Worm (Caenorhabditis elegans) whole organism, L4 larva: ENCODE results near the gene pqn-70.

Experiments
- ama-1 ChIP-seq: fragments of 150-350 bp; optimal IDR thresholded peaks from 2 replicates; lab custom pipeline; 2014; ENCODE audit warnings: inconsistent platforms, mixed read lengths
- ces-1 ChIP-seq: fragments of 150-350 bp; sonication (generic microtip); optimal IDR thresholded peaks from 4 replicates; lab custom pipeline; 2014; ENCODE audit warnings: missing biosample characterization, missing genetic modification reagents, missing genetic modification characterization
- daf-8 ChIP-seq: fragments of 200-800 bp; sonication (Bioruptor generic); IDR thresholded peaks from 2 replicates; pipeline ENCODE4 v1.3.6; 2022; ENCODE audit warnings: missing genetic modification characterization, missing compliant biosample characterization
- lin-1 ChIP-seq: fragments of 200-800 bp; sonication (Bioruptor generic); IDR thresholded peaks from 2 replicates; pipeline ENCODE4 v1.3.6; 2022; ENCODE audit warnings: missing genetic modification reagents, missing genetic modification characterization, missing compliant biosample characterization
- madf-5 ChIP-seq, 2 experiments: fragments of 200-800 bp; sonication (Bioruptor generic); IDR thresholded peaks; 2 replicates each; pipeline ENCODE4 v1.3.6; 2022; ENCODE audit warnings: missing compliant biosample characterization in 2 of 2, missing genetic modification characterization in 2 of 2
- nhr-237 ChIP-seq: sonication (generic microtip); optimal IDR thresholded peaks from 2 replicates; lab custom pipeline; 2017; ENCODE audit warnings: missing biosample characterization, missing genetic modification characterization
- nhr-28 ChIP-seq: fragments of 150-350 bp; optimal IDR thresholded peaks from 2 replicates; lab custom pipeline; 2014; ENCODE audit warnings: missing biosample characterization, missing genetic modification characterization
- nhr-6 ChIP-seq: fragments of 150-350 bp; optimal IDR thresholded peaks from 2 replicates; lab custom pipeline; 2014; ENCODE audit warnings: missing biosample characterization, missing genetic modification characterization
- unc-130 ChIP-seq: sonication (generic microtip); optimal IDR thresholded peaks from 2 replicates; lab custom pipeline; 2016; ENCODE audit warnings: missing genetic modification reagents, missing genetic modification characterization, missing compliant biosample characterization
- zag-1 ChIP-seq: fragments of 150-350 bp; optimal IDR thresholded peaks from 2 replicates; lab custom pipeline; 2014; ENCODE audit warnings: missing biosample characterization, missing genetic modification characterization

DNA sequence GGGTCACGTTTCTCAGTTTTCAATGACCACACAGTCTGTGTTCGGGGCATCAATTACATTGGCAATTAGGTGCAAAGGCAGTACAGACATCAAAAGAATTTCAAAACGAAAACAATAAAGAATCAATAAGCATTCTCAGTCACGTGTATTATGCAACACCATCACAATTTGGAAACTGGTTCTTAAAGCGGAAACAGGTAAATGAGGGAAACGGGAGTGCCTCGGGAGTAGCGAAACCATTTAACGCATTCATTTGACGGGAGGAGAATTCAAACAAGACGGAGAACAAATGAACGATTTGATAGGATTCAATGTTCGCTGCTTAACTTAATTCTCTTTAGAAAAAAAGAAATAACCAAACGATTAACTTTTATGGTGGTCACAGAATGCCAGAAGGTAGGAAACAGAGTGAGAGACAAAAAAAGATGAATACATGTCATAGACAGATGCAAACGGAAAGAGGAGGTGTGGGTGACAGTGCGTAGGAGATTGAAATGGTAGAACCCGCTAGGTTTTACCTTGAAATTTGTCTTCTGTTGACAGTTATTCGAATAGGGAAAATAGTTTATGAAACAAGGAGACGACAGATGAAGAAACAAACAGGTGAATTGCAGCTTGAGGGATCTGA lies 31.8 kb downstream of the pqn-70 start:
- TF ChIP-seq nhr-237 (tag; lab: Kevin White, UChicago) (no peak), madf-5 (GFP tag; IDR thresholded peaks at IDR 0.05; lab: Robert Waterston, UW) (no peak), nhr-28 (tag; lab: Kevin White, UChicago) (peak; percentile 16), unc-130 (no peak), lin-1 (GFP tag; lab: Robert Waterston, UW) (no peak), ces-1 (GFP tag; lab: Kevin White, UChicago) (no peak), nhr-6 (no peak), ama-1 (lab: Kevin White, UChicago) (no peak), daf-8 (GFP tag; lab: Robert Waterston, UW) (no peak), zag-1 (tag; lab: Kevin White, UChicago) (no peak)
